Worm (Caenorhabditis elegans): ENCODE results near the gene tex-2.
A peak's percentile ranks its signal among the peaks of the same experiment; 100 is the strongest.

tex-2 gene

DNA sequence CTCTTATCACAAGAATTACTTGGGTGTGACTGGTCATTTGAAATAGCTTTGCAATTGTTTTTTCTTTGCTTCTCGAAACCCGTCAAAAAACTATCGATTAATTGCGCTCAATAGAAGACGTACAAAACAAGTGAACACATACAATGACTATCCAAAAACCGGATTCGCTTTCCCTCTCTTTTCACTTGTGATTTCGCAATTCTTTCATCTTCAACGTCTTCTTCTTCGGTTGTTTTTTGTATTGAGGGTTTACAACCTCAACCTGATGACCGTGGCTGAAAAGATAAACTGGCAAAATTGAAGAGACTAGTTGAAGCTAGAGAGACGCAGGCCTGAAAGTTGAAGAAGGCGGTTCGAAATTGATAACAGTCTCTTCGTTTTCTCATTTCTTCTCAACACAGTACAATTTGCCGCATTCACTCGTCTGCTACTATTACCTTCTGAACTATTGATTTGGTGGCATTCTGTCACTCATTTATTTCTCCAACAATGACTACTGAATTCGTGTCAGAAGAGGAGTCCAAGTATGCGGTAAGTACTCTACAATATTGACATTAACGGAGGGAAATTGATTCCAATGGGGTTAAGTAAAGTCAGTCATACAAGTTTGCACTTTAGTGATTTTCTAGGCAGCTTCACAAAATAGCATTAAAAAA, 12.7 kb upstream of the tex-2 start (continued):
- TF ChIP-seq ceh-82 (tag; optimal IDR thresholded peaks at IDR 0.05) (no peak), lin-38 (GFP tag; IDR thresholded peaks at IDR 0.05) (no peak; the same call in 1 of the 2 replicates), aly-2 (tag; optimal IDR thresholded peaks at IDR 0.05) (no peak), nhr-42 (GFP tag; IDR thresholded peaks at IDR 0.05) (no peak), ceh-28 (tag; optimal IDR thresholded peaks at IDR 0.05) (no peak), hlh-30 (tag; optimal IDR thresholded peaks at IDR 0.05; ENCODE audit: insufficient read depth) (peak; percentile 59), rbr-2 (tag; optimal IDR thresholded peaks at IDR 0.05) (no peak), ZK546.5 (tag; optimal IDR thresholded peaks at IDR 0.05) (no peak), R02D3.7 (tag; optimal IDR thresholded peaks at IDR 0.05) (no peak), mes-2 (tag; optimal IDR thresholded peaks at IDR 0.05; ENCODE audit: poor library complexity, severe bottlenecking) (peak; percentile 30), arid-1 (GFP tag; conservative IDR thresholded peaks at IDR 0.05) (no peak), zip-11 (GFP tag; IDR thresholded peaks at IDR 0.05) (no peak), fos-1 (tag; optimal IDR thresholded peaks at IDR 0.05) (no peak), dve-1 (tag; optimal IDR thresholded peaks at IDR 0.05; ENCODE audit: insufficient read depth) (peak; percentile 71), nhr-28 (tag; optimal IDR thresholded peaks at IDR 0.05) (peak; percentile 81), pqm-1 (tag; optimal IDR thresholded peaks at IDR 0.05) (no peak), F37D6.2 (tag; optimal IDR thresholded peaks at IDR 0.05) (no peak), F26F4.8 (GFP tag; conservative IDR thresholded peaks at IDR 0.05) (no peak), ctbp-1 (GFP tag; IDR thresholded peaks at IDR 0.05) (no peak), F49E8.2 (tag; optimal IDR thresholded peaks at IDR 0.05; ENCODE audit: borderline replicate concordance) (no peak), nhr-237 (tag; optimal IDR thresholded peaks at IDR 0.05) (no peak), nhr-102 (tag; optimal IDR thresholded peaks at IDR 0.05) (peak; percentile 4), snpc-1.2 (GFP tag; IDR thresholded peaks at IDR 0.05) (no peak), daf-16 (GFP tag; optimal IDR thresholded peaks at IDR 0.05) (no peak), daf-16 (tag; optimal IDR thresholded peaks at IDR 0.05) (peak; percentile 36), Y75B8A.6 (GFP tag; IDR thresholded peaks at IDR 0.05) (no peak), zip-2 (tag; optimal IDR thresholded peaks at IDR 0.05) (no peak)

DNA sequence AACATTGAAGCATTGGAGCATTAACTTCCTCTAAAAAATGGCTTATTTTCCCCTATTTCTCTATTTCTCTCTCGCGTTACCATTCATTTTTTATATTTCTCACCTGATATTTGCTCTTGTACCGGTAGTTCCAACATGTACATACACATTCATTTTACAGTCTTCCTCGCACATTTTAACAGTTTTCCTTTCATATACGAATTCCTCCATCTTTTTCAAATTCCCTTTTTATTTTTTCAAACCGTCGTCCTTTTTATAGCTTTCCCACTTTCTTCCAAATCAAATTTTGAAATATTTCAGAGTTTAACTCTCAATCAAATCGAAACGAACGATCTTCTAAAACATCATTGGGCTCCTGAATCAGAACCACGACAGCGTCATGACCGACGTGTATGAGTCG, 10.8 kb upstream of the tex-2 start, which contains the start of gene rfip-1:
Gene rfip-1 (plus strand): TSS at position 301 of the 400 bp plus-strand sequence.
- no peak for TF ChIP-seq mdl-1 (tag; optimal IDR thresholded peaks at IDR 0.05)
- TF ChIP-seq daf-8 (GFP tag; IDR thresholded peaks at IDR 0.05): no peak
- TF ChIP-seq snpc-4 (tag; optimal IDR thresholded peaks at IDR 0.05): no peak
- TF ChIP-seq Y105C5A.15 (GFP tag; IDR thresholded peaks at IDR 0.05): no peak
- TF ChIP-seq nhr-48 (tag; optimal IDR thresholded peaks at IDR 0.05): no peak
- no peak for TF ChIP-seq attf-4 (tag; optimal IDR thresholded peaks at IDR 0.05)
- no peak for TF ChIP-seq dmd-8 (GFP tag; IDR thresholded peaks at IDR 0.05)
- no peak for TF ChIP-seq Y48G9A.11 (GFP tag; IDR thresholded peaks at IDR 0.05)
- TF ChIP-seq nhr-76 (tag; optimal IDR thresholded peaks at IDR 0.05): no peak
- no peak for TF ChIP-seq nhr-237 (tag; optimal IDR thresholded peaks at IDR 0.05)
- TF ChIP-seq zag-1 (tag; optimal IDR thresholded peaks at IDR 0.05): no peak
- TF ChIP-seq madf-9 (GFP tag; conservative IDR thresholded peaks at IDR 0.05): no peak
- TF ChIP-seq ceh-44 (GFP tag; IDR thresholded peaks at IDR 0.05): no peak
- TF ChIP-seq nhr-42 (GFP tag; IDR thresholded peaks at IDR 0.05): no peak
- no peak for TF ChIP-seq R02D3.7 (tag; optimal IDR thresholded peaks at IDR 0.05)
- TF ChIP-seq T26A8.4 (GFP tag; IDR thresholded peaks at IDR 0.05): no peak
- TF ChIP-seq ces-1 (GFP tag; optimal IDR thresholded peaks at IDR 0.05): no peak

Data from whole organism, L4 larva.